Fruit fly (Drosophila melanogaster): ENCODE data around the gene CG10357.

CG10357 gene

DNA sequence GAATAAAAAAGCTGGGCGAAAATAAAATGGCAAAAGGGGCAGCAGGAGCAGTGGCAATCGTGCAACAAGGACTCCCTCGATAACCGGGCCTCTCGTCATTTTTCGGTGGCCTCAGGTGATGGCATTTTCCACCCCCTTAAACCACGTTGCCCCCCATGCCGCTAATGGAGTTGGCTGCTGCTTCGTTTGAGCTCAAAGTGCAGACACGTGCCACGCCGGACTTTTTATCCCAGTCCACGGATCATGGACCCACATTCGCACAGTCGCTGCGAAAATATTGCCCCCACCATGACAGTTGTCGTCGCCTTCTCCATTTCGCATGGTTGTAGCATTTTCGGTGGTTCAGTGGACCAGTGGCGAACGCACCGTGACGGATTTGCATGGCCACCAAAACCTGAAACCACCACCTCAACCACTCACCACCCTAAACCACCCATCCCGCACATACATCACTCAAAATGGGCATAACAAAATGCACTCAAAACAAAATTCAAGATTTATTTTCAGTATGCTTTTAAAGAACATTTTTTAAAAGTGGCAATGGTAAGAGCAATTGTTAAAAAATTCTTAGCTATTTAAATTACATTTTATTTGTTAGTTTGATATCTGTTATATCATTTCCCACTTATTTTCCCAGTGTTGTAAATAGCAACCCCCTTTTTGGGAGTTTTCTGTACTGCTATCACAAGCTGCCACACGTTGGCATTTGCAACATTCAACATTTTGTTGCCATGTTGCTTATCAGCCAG is 48.3 kb upstream of the CG10357 start (continued):
- peak; percentile 42 for TF ChIP-seq sd (tag; optimal IDR thresholded peaks at IDR 0.05)
- TF ChIP-seq da (GFP tag; optimal IDR thresholded peaks at IDR 0.05) = no peak
- TF ChIP-seq sob (GFP tag; IDR thresholded peaks at IDR 0.05) = peak; percentile 54; the same call in 1 of the 2 replicates
- TF ChIP-seq D19B (GFP tag; optimal IDR thresholded peaks at IDR 0.05) = no peak
- no peak for TF ChIP-seq z (GFP tag; IDR thresholded peaks at IDR 0.05)
- no peak for TF ChIP-seq CG14441 (GFP tag; IDR thresholded peaks at IDR 0.05)
- peak; percentile 62 for TF ChIP-seq CG18619 (GFP tag; optimal IDR thresholded peaks at IDR 0.05)
- TF ChIP-seq Doc3 (GFP tag; IDR thresholded peaks at IDR 0.05; ENCODE audit: partially characterized antibody) = no peak
- no peak for TF ChIP-seq corto (GFP tag; optimal IDR thresholded peaks at IDR 0.05)
- TF ChIP-seq wor (GFP tag; IDR thresholded peaks at IDR 0.05) = peak; percentile 69
- TF ChIP-seq ATbp (GFP tag; optimal IDR thresholded peaks at IDR 0.05) = peak; percentile 85
- TF ChIP-seq CG32772 (GFP tag; IDR thresholded peaks at IDR 0.05) = peak; percentile 68
- peak; percentile 73 for TF ChIP-seq Fer3 (tag; optimal IDR thresholded peaks at IDR 0.05)
- no peak; the same call in 1 of the 2 replicates for TF ChIP-seq Rx (GFP tag; IDR thresholded peaks at IDR 0.05)
- peak; percentile 62 for TF ChIP-seq ranshi (GFP tag; IDR thresholded peaks at IDR 0.05)
- peak; percentile 49 for TF ChIP-seq CG1233 (GFP tag; optimal IDR thresholded peaks at IDR 0.05)
- peak; percentile 5 for TF ChIP-seq trh (GFP tag; optimal IDR thresholded peaks at IDR 0.05)
- no peak for TF ChIP-seq Hr39 (optimal IDR thresholded peaks at IDR 0.05)
- peak; percentile 14 for TF ChIP-seq CG12104 (GFP tag; optimal IDR thresholded peaks at IDR 0.05)
- TF ChIP-seq CG12769 (tag; optimal IDR thresholded peaks at IDR 0.05) = peak; percentile 78
- TF ChIP-seq klu (GFP tag; IDR thresholded peaks at IDR 0.05) = no peak
- peak; percentile 49 for TF ChIP-seq CG13624 (GFP tag; optimal IDR thresholded peaks at IDR 0.05)
- TF ChIP-seq abd-A (tag; optimal IDR thresholded peaks at IDR 0.05) = peak; percentile 75
- TF ChIP-seq zen (tag; optimal IDR thresholded peaks at IDR 0.05) = peak; percentile 39
- peak; percentile 61 for TF ChIP-seq CG10147 (GFP tag; optimal IDR thresholded peaks at IDR 0.05)
- no peak for TF ChIP-seq Tbp (GFP tag; optimal IDR thresholded peaks at IDR 0.05)
- no peak for TF ChIP-seq pzg (GFP tag; optimal IDR thresholded peaks at IDR 0.05)
- TF ChIP-seq Trl (optimal IDR thresholded peaks at IDR 0.05) = no peak
- TF ChIP-seq Trl (GFP tag; optimal IDR thresholded peaks at IDR 0.05) = peak; percentile 61
- peak; percentile 82 for TF ChIP-seq fd96Cb (tag; optimal IDR thresholded peaks at IDR 0.05)
- TF ChIP-seq knrl (GFP tag; IDR thresholded peaks at IDR 0.05; ENCODE audit: partially characterized antibody) = no peak
- peak; percentile 54 for TF ChIP-seq Camta (GFP tag; optimal IDR thresholded peaks at IDR 0.05)
- no peak for TF ChIP-seq gcm2 (GFP tag; optimal IDR thresholded peaks at IDR 0.05)
- no peak for TF ChIP-seq Optix (GFP tag; IDR thresholded peaks at IDR 0.05)
- no peak for TF ChIP-seq Dfd (GFP tag; optimal IDR thresholded peaks at IDR 0.05)
- TF ChIP-seq Dek (tag; optimal IDR thresholded peaks at IDR 0.05) = peak; percentile 37
- no peak for TF ChIP-seq CG10321 (GFP tag; IDR thresholded peaks at IDR 0.05)
- TF ChIP-seq fu2 (GFP tag; optimal IDR thresholded peaks at IDR 0.05) = peak; percentile 35
- peak; percentile 18 for TF ChIP-seq ems (GFP tag; optimal IDR thresholded peaks at IDR 0.05)
- peak; percentile 32 for TF ChIP-seq CG9437 (GFP tag; optimal IDR thresholded peaks at IDR 0.05)
- peak; percentile 51 for TF ChIP-seq Max (GFP tag; optimal IDR thresholded peaks at IDR 0.05)
- TF ChIP-seq jigr1 (GFP tag; IDR thresholded peaks at IDR 0.05) = no peak
- TF ChIP-seq PHDP (tag; optimal IDR thresholded peaks at IDR 0.05) = peak; percentile 80
- TF ChIP-seq Dp (GFP tag; optimal IDR thresholded peaks at IDR 0.05) = no peak
- peak; percentile 38; the same call in 1 of the 2 replicates for TF ChIP-seq Rfx (GFP tag; IDR thresholded peaks at IDR 0.05)
- peak; percentile 48 to 68 for TF ChIP-seq dpn (GFP tag; optimal IDR thresholded peaks at IDR 0.05)
- peak; percentile 27 for TF ChIP-seq fd3F (GFP tag; optimal IDR thresholded peaks at IDR 0.05)
- TF ChIP-seq CG34422 (GFP tag; IDR thresholded peaks at IDR 0.05) = peak; percentile 67; the same call in 2 of the 3 replicates
- TF ChIP-seq kah (GFP tag; optimal IDR thresholded peaks at IDR 0.05) = peak; percentile 40
- TF ChIP-seq Vsx1 (GFP tag; optimal IDR thresholded peaks at IDR 0.05) = peak; percentile 9

All from whole organism, embryonic.